Worm (Caenorhabditis elegans) whole organism, midembryonic: ENCODE results near the gene C32D5.4.

Source experiments
- T22C8.4 ChIP-seq: fragments of 200-800 bp; sonication (Bioruptor generic); IDR thresholded peaks from 2 replicates; pipeline ENCODE4 v1.3.6; 2022; ENCODE audit warnings: missing genetic modification characterization, missing compliant biosample characterization
- cog-1 ChIP-seq: sonication (generic microtip); optimal IDR thresholded peaks from 2 replicates; lab custom pipeline; 2016; ENCODE audit warnings: missing genetic modification characterization, missing compliant biosample characterization
- flt-1 ChIP-seq: fragments of 200-800 bp; sonication (Bioruptor generic); IDR thresholded peaks from 2 replicates; pipeline ENCODE4 v1.3.6; 2022; ENCODE audit warnings: missing genetic modification characterization, missing compliant biosample characterization
- klf-2 ChIP-seq: fragments of 200-800 bp; sonication (Bioruptor generic); conservative IDR thresholded peaks from 2 replicates; pipeline ENCODE4 v1.3.6; 2022; ENCODE audit warnings: missing genetic modification reagents, missing genetic modification characterization, missing compliant biosample characterization
- med-1 ChIP-seq: sonication (generic microtip); optimal IDR thresholded peaks from 2 replicates; lab custom pipeline; 2017; ENCODE audit warnings: missing genetic modification characterization, mild to moderate bottlenecking, missing compliant biosample characterization, antibody characterized with exemption, missing genetic modification reagents; ENCODE audit not compliant: insufficient read depth
- ref-1 ChIP-seq: fragments of 200-800 bp; sonication (Bioruptor generic); conservative IDR thresholded peaks from 2 replicates; pipeline ENCODE4 v1.3.6; 2022; ENCODE audit warnings: missing genetic modification reagents, missing genetic modification characterization, missing compliant biosample characterization
- tab-1 ChIP-seq: fragments of 200-800 bp; sonication (Bioruptor generic); IDR thresholded peaks from 2 replicates; pipeline ENCODE4 v1.3.6; 2022; ENCODE audit warnings: missing genetic modification characterization, missing compliant biosample characterization
- ztf-23 ChIP-seq: fragments of 200-800 bp; sonication (Bioruptor generic); IDR thresholded peaks from 2 replicates; pipeline ENCODE4 v1.3.6; 2022; ENCODE audit warnings: missing genetic modification reagents, missing genetic modification characterization, missing compliant biosample characterization
- ztf-29 ChIP-seq: fragments of 200-800 bp; sonication (Bioruptor generic); IDR thresholded peaks from 2 replicates; pipeline ENCODE4 v1.3.6; 2022; ENCODE audit warnings: missing genetic modification reagents, missing genetic modification characterization, missing compliant biosample characterization

C32D5.4 gene

DNA sequence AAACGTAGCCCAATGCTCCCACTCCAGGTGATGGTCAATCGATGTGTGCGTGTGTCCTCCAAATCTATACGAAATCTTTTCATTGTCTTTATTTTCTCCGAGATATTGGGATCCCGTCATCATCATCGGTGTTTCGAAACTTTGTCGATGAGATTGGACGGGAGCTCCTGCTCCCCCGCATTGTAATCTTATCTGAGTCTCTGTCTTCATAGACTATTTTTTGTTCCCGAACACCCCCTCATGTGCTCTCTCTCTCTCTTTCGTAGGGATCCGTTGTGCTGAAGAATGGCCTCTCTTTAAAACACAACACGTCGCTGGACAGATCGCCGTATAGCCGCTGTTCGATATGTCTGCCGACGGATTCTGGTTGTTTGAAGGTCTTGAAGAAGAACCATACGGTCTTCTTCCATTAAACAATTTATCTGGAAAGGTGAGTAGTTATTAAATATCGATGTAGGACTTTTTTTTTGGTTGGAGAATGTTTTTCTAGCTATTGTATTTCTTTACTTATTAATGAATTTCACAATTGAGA, 19.6 kb downstream of the C32D5.4 start, which contains the start of gene C29F5.1:
Gene C29F5.1, plus strand, starts transcription at position 317 of the 532 bp plus-strand sequence.
- no peak for TF ChIP-seq klf-2 (GFP tag; lab: Robert Waterston, UW)
- no peak for TF ChIP-seq tab-1
- no peak for TF ChIP-seq ztf-23 (GFP tag; lab: Robert Waterston, UW)
- TF ChIP-seq ztf-29 (GFP tag; lab: Robert Waterston, UW) = no peak
- TF ChIP-seq T22C8.4 (GFP tag; lab: Robert Waterston, UW) = no peak
- no peak for TF ChIP-seq cog-1
- no peak for TF ChIP-seq ref-1 (GFP tag; lab: Robert Waterston, UW)
- TF ChIP-seq flt-1 (GFP tag; lab: Robert Waterston, UW) = no peak
- no peak for TF ChIP-seq med-1 (GFP tag; lab: Kevin White, UChicago)

- TF ChIP-seq flt-1 (GFP tag; lab: Robert Waterston, UW) = no peak
- no peak for TF ChIP-seq klf-2 (GFP tag; lab: Robert Waterston, UW)
- no peak for TF ChIP-seq med-1 (GFP tag; lab: Kevin White, UChicago)
- TF ChIP-seq cog-1 = no peak
- TF ChIP-seq ztf-29 (GFP tag; lab: Robert Waterston, UW) = no peak
- no peak for TF ChIP-seq ref-1 (GFP tag; lab: Robert Waterston, UW)
- TF ChIP-seq tab-1 = no peak
- TF ChIP-seq T22C8.4 (GFP tag; lab: Robert Waterston, UW) = no peak
- no peak for TF ChIP-seq ztf-23 (GFP tag; lab: Robert Waterston, UW)
Measured at ce11 chrII:6294261-6294660, 28.6 kb downstream of the C32D5.4 start, which contains the start of gene mps-1. Gene mps-1, minus strand, starts transcription at chrII:6294361.

DNA sequence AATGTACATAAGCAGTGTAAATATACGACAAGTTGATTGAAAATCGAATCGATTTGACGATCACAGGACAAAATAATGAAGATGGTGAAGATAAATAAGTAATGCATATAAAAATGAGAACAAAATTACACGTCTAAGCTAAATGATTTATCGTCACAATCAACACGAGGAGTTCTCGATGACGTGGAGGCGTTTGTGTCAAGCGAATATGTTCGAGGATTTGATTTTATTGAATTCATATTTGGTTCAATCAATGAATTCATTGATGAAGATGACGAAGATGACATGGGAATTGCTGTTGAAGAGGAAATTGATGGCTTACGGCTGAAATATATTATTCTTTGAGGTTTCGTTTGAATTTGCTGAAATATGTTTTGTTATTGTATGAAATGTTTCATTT, 30.4 kb downstream of the C32D5.4 start, which contains the start of gene nyn-3:
Gene nyn-3, minus strand, starts transcription at position 101 of the 400 bp plus-strand sequence.
- TF ChIP-seq klf-2 (GFP tag; lab: Robert Waterston, UW) (no peak), ztf-29 (GFP tag; lab: Robert Waterston, UW) (no peak), ztf-23 (GFP tag; lab: Robert Waterston, UW) (no peak), ref-1 (GFP tag; lab: Robert Waterston, UW) (no peak), cog-1 (no peak), med-1 (GFP tag; lab: Kevin White, UChicago) (no peak), flt-1 (GFP tag; lab: Robert Waterston, UW) (no peak), T22C8.4 (GFP tag; lab: Robert Waterston, UW) (no peak), tab-1 (no peak)

ce11 chrII:6290047-6290582, 32.8 kb downstream of the C32D5.4 start, which contains the start of gene upb-1:
Gene upb-1, minus strand, starts transcription at chrII:6290097.
- TF ChIP-seq T22C8.4 (GFP tag; lab: Robert Waterston, UW) = no peak
- TF ChIP-seq ref-1 (GFP tag; lab: Robert Waterston, UW) = no peak
- TF ChIP-seq cog-1 = no peak
- TF ChIP-seq tab-1 = no peak
- no peak for TF ChIP-seq flt-1 (GFP tag; lab: Robert Waterston, UW)
- TF ChIP-seq med-1 (GFP tag; lab: Kevin White, UChicago) = no peak
- no peak for TF ChIP-seq ztf-29 (GFP tag; lab: Robert Waterston, UW)
- no peak for TF ChIP-seq ztf-23 (GFP tag; lab: Robert Waterston, UW)
- TF ChIP-seq klf-2 (GFP tag; lab: Robert Waterston, UW) = no peak

DNA sequence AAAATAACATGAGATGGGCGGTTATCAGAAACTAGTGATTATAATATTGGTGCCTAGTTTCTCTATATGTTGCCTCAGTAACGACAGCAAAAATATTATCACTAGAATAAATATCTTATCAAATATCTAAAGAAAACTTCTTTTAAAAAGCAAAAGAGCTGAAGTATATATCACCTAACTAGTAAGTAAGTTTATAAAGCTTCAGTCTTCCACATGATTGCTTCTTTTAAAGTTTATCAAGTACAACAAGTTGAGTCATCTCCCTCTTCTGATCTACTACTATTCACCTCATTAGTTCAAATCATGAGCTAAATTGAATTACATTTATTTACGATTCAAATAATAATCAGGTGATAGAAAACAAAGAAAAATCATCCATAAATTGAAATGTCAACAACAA, 34.8 kb downstream of the C32D5.4 start:
- TF ChIP-seq tab-1 (no peak), cog-1 (no peak), T22C8.4 (GFP tag; lab: Robert Waterston, UW) (no peak), ref-1 (GFP tag; lab: Robert Waterston, UW) (no peak), klf-2 (GFP tag; lab: Robert Waterston, UW) (no peak), ztf-23 (GFP tag; lab: Robert Waterston, UW) (no peak), ztf-29 (GFP tag; lab: Robert Waterston, UW) (no peak), flt-1 (GFP tag; lab: Robert Waterston, UW) (no peak), med-1 (GFP tag; lab: Kevin White, UChicago) (no peak)

ce11 chrII:6286865-6287264, 36.0 kb downstream of the C32D5.4 start, which contains the start of gene F13H8.6:
Gene F13H8.6, minus strand, starts transcription at chrII:6286965.
- no peak for TF ChIP-seq flt-1 (GFP tag; lab: Robert Waterston, UW)
- TF ChIP-seq ref-1 (GFP tag; lab: Robert Waterston, UW) = no peak
- TF ChIP-seq ztf-29 (GFP tag; lab: Robert Waterston, UW) = no peak
- TF ChIP-seq med-1 (GFP tag; lab: Kevin White, UChicago) = no peak
- TF ChIP-seq tab-1 = no peak
- no peak for TF ChIP-seq cog-1
- no peak for TF ChIP-seq ztf-23 (GFP tag; lab: Robert Waterston, UW)
- TF ChIP-seq T22C8.4 (GFP tag; lab: Robert Waterston, UW) = no peak
- TF ChIP-seq klf-2 (GFP tag; lab: Robert Waterston, UW) = no peak

ce11 chrII:6283074-6283473, 39.8 kb downstream of the C32D5.4 start, which contains the start of gene F13H8.1:
Gene F13H8.1, plus strand, starts transcription at chrII:6283384.
- TF ChIP-seq ref-1 (GFP tag; lab: Robert Waterston, UW) = no peak
- TF ChIP-seq tab-1 = no peak
- no peak for TF ChIP-seq flt-1 (GFP tag; lab: Robert Waterston, UW)
- no peak for TF ChIP-seq klf-2 (GFP tag; lab: Robert Waterston, UW)
- no peak for TF ChIP-seq ztf-29 (GFP tag; lab: Robert Waterston, UW)
- no peak for TF ChIP-seq T22C8.4 (GFP tag; lab: Robert Waterston, UW)
- no peak for TF ChIP-seq ztf-23 (GFP tag; lab: Robert Waterston, UW)
- TF ChIP-seq med-1 (GFP tag; lab: Kevin White, UChicago) = no peak
- TF ChIP-seq cog-1 = no peak

DNA sequence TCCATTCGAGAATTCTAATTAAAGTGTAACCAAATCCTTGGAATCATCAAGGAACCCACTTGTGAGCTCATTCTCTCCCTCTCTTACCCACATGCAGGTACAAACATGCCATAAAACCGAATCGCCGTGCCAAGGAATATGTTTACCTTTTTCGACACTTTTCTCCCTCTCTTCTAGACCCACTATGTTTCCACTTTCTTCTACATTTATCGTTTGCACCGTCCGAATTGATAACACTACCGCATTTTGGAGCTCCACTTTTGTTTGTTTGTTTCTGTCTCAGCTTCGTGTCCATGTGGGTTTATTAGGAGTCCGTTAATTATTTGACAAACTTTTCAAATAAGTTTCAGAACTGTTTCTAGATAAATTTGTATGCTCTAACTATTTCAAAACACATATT, 41.0 kb downstream of the C32D5.4 start:
- TF ChIP-seq tab-1 = no peak
- TF ChIP-seq klf-2 (GFP tag; lab: Robert Waterston, UW) = no peak
- no peak for TF ChIP-seq cog-1
- no peak for TF ChIP-seq ztf-23 (GFP tag; lab: Robert Waterston, UW)
- TF ChIP-seq ztf-29 (GFP tag; lab: Robert Waterston, UW) = no peak

DNA sequence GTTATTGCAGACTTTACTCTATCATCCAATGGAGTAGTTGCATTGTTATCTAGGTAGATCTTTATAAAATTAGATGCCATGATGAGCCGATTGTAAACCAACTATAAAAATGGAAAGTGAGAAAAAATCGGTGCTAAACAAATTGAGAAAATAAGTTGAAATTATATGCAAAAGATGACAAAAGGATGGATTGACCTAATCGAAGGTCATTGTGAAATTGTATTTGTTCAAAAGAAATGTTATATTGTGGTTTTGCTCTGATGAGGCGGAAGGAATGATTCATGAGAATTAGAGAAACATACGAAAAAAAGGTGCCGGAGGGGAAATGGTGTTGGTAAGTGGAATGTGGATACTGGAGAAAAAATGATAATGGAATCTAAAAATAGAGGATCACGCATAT, 41.9 kb downstream of the C32D5.4 start, which contains the start of gene scly-1:
Gene scly-1, minus strand, starts transcription at position 101 of the 400 bp plus-strand sequence.
- TF ChIP-seq med-1 (GFP tag; lab: Kevin White, UChicago) (no peak), flt-1 (GFP tag; lab: Robert Waterston, UW) (no peak), klf-2 (GFP tag; lab: Robert Waterston, UW) (no peak), cog-1 (no peak), ref-1 (GFP tag; lab: Robert Waterston, UW) (no peak), tab-1 (no peak), ztf-23 (GFP tag; lab: Robert Waterston, UW) (no peak), T22C8.4 (GFP tag; lab: Robert Waterston, UW) (no peak), ztf-29 (GFP tag; lab: Robert Waterston, UW) (no peak)
